Worm (Caenorhabditis elegans) whole organism, L3 larva: ENCODE measurements around the gene lin-37.

Experiments
- fkh-10 ChIP-seq: sonication (generic microtip); optimal IDR thresholded peaks from 2 replicates; lab custom pipeline; 2017; ENCODE audit warnings: missing biosample characterization, missing genetic modification reagents, missing genetic modification characterization
- mdl-1 ChIP-seq: fragments of 150-350 bp; optimal IDR thresholded peaks from 2 replicates; lab custom pipeline; 2014; ENCODE audit warnings: missing biosample characterization, missing genetic modification characterization
- nhr-11 ChIP-seq: fragments of 150-350 bp; optimal IDR thresholded peaks from 2 replicates; lab custom pipeline; 2014; ENCODE audit warnings: missing biosample characterization, missing genetic modification characterization
- snpc-4 ChIP-seq: fragments of 150-350 bp; optimal IDR thresholded peaks from 2 replicates; lab custom pipeline; 2014; ENCODE audit warnings: missing biosample characterization, missing genetic modification characterization
- unc-62 ChIP-seq: fragments of 150-350 bp; sonication (generic microtip); optimal IDR thresholded peaks from 4 replicates; lab custom pipeline; 2014; ENCODE audit warnings: missing biosample characterization, missing genetic modification reagents, missing genetic modification characterization

DNA sequence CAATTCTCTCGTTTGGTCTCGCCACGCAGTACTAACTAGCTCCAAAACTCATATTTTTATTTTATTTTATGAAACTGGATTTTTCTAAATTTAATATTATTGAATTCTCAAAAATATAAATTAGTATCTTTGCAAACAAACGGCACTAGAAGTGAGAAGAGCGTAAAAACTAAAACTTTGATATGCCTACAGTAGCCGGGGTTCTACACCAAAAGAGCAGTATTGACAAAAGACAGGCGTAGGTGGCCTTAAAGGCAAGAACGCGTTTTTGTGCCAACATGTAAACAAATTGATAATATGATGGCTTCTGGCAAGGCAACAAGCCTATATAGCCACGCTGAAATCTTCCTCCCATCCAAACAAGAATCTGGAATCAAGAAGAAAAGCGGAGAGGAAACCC is 9.8 kb downstream of the lin-37 start, which contains the start of gene R01H2.1:
- no peak for TF ChIP-seq snpc-4
- no peak for TF ChIP-seq nhr-11
- no peak for TF ChIP-seq fkh-10
- TF ChIP-seq unc-62 (GFP tag; lab: Kevin White, UChicago), result no peak
- TF ChIP-seq mdl-1, result no peak
